Worm (Caenorhabditis elegans) whole organism, L4/young adult: ENCODE results near the gene str-153.

Experiments used
- W03F9.2 ChIP-seq: fragments of 150-350 bp; optimal IDR thresholded peaks from 2 replicates; lab custom pipeline; 2014; ENCODE audit warnings: missing biosample characterization, missing genetic modification characterization
- dao-5 ChIP-seq: sonication (generic microtip); optimal IDR thresholded peaks from 2 replicates; lab custom pipeline; 2016; ENCODE audit warnings: missing genotype, missing genetic modification characterization, moderate library complexity, missing compliant biosample characterization
- him-1 ChIP-seq: sonication (generic microtip); optimal IDR thresholded peaks from 2 replicates; lab custom pipeline; 2016; ENCODE audit warnings: missing genotype, missing genetic modification reagents, missing genetic modification characterization, missing compliant biosample characterization

- TF ChIP-seq W03F9.2 (no peak), him-1 (tag; lab: Kevin White, UChicago) (no peak), dao-5 (no peak)
Observed at ce11 chrIV:4930754-4931322, 3.4 kb upstream of the str-153 start.
